Worm (Caenorhabditis elegans) whole organism, midembryonic: ENCODE data around the gene F01G10.9.

Experiments
- cog-1 ChIP-seq: sonication (generic microtip); optimal IDR thresholded peaks from 2 replicates; lab custom pipeline; 2016; ENCODE audit warnings: missing genetic modification characterization, missing compliant biosample characterization
- flt-1 ChIP-seq: fragments of 200-800 bp; sonication (Bioruptor generic); IDR thresholded peaks from 2 replicates; pipeline ENCODE4 v1.3.6; 2022; ENCODE audit warnings: missing genetic modification characterization, missing compliant biosample characterization
- med-1 ChIP-seq: sonication (generic microtip); optimal IDR thresholded peaks from 2 replicates; lab custom pipeline; 2017; ENCODE audit warnings: missing genetic modification characterization, mild to moderate bottlenecking, missing compliant biosample characterization, antibody characterized with exemption, missing genetic modification reagents; ENCODE audit not compliant: insufficient read depth

ce11 chrIV:10273781-10274313 lies 14.4 kb upstream of the F01G10.9 start, which contains the start of gene Y43C5A.3:
- TF ChIP-seq flt-1 (GFP tag; lab: Robert Waterston, UW) (no peak), cog-1 (no peak), med-1 (GFP tag; lab: Kevin White, UChicago) (no peak)
